Worm (Caenorhabditis elegans) whole organism, mixed stage, embryonic: ENCODE measurements around the gene B0416.10.

Experiments
- ceh-39 ChIP-seq: fragments of 150-350 bp; optimal IDR thresholded peaks from 2 replicates; lab custom pipeline; 2014; ENCODE audit warnings: missing biosample characterization, missing genetic modification characterization
- elt-1 ChIP-seq: sonication (generic microtip); optimal IDR thresholded peaks from 2 replicates; lab custom pipeline; 2017; ENCODE audit warnings: missing genetic modification characterization, mild to moderate bottlenecking, missing compliant biosample characterization, antibody characterized with exemption, moderate library complexity, borderline replicate concordance; ENCODE audit not compliant: insufficient read depth
- elt-3 ChIP-seq: fragments of 150-350 bp; optimal IDR thresholded peaks from 2 replicates; lab custom pipeline; 2014; ENCODE audit warnings: missing biosample characterization, missing genetic modification characterization
- lin-13 ChIP-seq: fragments of 150-350 bp; optimal IDR thresholded peaks from 2 replicates; lab custom pipeline; 2014; ENCODE audit warnings: missing biosample characterization, missing genetic modification characterization
- lsy-2 ChIP-seq: fragments of 150-350 bp; optimal IDR thresholded peaks from 2 replicates; lab custom pipeline; 2014; ENCODE audit warnings: missing biosample characterization, missing genetic modification characterization
- mep-1 ChIP-seq: fragments of 150-350 bp; optimal IDR thresholded peaks from 2 replicates; lab custom pipeline; 2017; ENCODE audit warnings: missing biosample characterization, missing genetic modification reagents, missing genetic modification characterization, inconsistent platforms
- nhr-76 ChIP-seq: sonication (generic microtip); optimal IDR thresholded peaks from 2 replicates; lab custom pipeline; 2017; ENCODE audit warnings: missing biosample characterization, missing genetic modification characterization
- pha-4 ChIP-seq: fragments of 150-350 bp; optimal IDR thresholded peaks from 2 replicates; lab custom pipeline; 2018; ENCODE audit warnings: missing biosample characterization, missing genetic modification reagents, missing genetic modification characterization
- snpc-4 ChIP-seq: fragments of 150-350 bp; optimal IDR thresholded peaks from 2 replicates; lab custom pipeline; 2014; ENCODE audit warnings: missing biosample characterization, missing genetic modification characterization
- tbx-8 ChIP-seq: fragments of 200-800 bp; sonication (Bioruptor generic); optimal IDR thresholded peaks from 2 replicates; lab custom pipeline; 2018; ENCODE audit warnings: mild to moderate bottlenecking, missing genetic modification characterization, moderate library complexity, missing compliant biosample characterization
- ztf-11 ChIP-seq: fragments of 150-350 bp; optimal IDR thresholded peaks from 2 replicates; lab custom pipeline; 2014; ENCODE audit warnings: missing biosample characterization, missing genetic modification characterization

DNA sequence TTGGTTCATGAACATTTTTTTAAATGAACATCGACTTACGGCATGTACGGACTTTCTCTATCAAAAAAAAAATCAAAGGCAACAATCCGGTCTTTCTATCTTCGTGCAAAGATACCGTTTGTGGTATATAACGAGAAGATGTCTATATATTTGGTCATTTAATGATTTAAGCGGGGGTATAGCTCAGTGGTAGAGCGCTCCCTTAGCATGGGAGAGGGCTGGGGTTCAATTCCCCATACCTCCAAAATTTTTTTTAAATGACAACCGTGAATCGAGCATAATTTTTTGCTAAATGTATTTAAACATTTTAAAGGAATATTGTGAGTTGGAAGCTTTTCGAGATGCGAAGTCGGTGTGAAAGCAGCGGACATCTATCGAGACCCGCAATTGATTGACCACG is 35.8 kb downstream of the B0416.10 start:
- no peak for TF ChIP-seq lsy-2 (tag; lab: Kevin White, UChicago)
- TF ChIP-seq ceh-39: no peak
- TF ChIP-seq ztf-11 (tag; lab: Kevin White, UChicago): no peak
- TF ChIP-seq pha-4: no peak
- TF ChIP-seq tbx-8 (GFP tag; lab: Kevin White, UChicago): no peak
- TF ChIP-seq elt-3 (tag; lab: Kevin White, UChicago): no peak
- no peak for TF ChIP-seq snpc-4 (tag; lab: Kevin White, UChicago)
- no peak for TF ChIP-seq lin-13 (tag; lab: Kevin White, UChicago)
- TF ChIP-seq mep-1 (tag; lab: Kevin White, UChicago): no peak
- no peak for TF ChIP-seq nhr-76 (tag; lab: Kevin White, UChicago)
- no peak for TF ChIP-seq elt-1 (tag; lab: Kevin White, UChicago)
